Worm (Caenorhabditis elegans): ENCODE data around the gene T26H5.10.

The T26H5.10 gene

DNA sequence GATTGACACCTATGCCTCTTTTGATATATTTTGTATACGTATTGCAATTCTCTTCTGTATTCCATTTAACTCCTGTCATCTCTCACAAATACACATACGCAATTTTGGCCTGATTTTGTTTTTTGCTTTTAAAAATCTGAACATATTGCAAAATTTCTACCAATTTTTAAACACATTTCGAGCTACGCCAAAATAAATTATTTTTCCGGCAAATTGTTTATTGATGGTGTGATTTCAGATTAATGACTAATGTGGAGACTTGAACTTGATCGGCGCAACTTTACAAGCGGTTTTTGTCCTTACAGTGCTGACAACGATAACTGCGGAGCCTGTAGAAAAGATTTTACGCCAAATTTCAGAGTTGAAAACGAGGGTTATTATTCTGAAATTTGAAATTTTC is 46.5 kb downstream of the T26H5.10 start:
- no peak for TF ChIP-seq ref-2 (tag; optimal IDR thresholded peaks at IDR 0.05)
- no peak for TF ChIP-seq ceh-48 (tag; optimal IDR thresholded peaks at IDR 0.05)
- no peak for TF ChIP-seq nhr-232 (tag; optimal IDR thresholded peaks at IDR 0.05)
- no peak for TF ChIP-seq unc-86 (tag; optimal IDR thresholded peaks at IDR 0.05)
- TF ChIP-seq hlh-15 (tag; optimal IDR thresholded peaks at IDR 0.05) = no peak
- no peak for TF ChIP-seq ztf-16 (tag; optimal IDR thresholded peaks at IDR 0.05)
- no peak for TF ChIP-seq C08G9.2 (tag; optimal IDR thresholded peaks at IDR 0.05)
- TF ChIP-seq gmeb-2 (tag; optimal IDR thresholded peaks at IDR 0.05) = no peak
- no peak for TF ChIP-seq dve-1 (tag; optimal IDR thresholded peaks at IDR 0.05)
- no peak for TF ChIP-seq K09A11.1 (tag; optimal IDR thresholded peaks at IDR 0.05; ENCODE audit: insufficient read depth)
- TF ChIP-seq odd-2 (tag; optimal IDR thresholded peaks at IDR 0.05) = no peak
- TF ChIP-seq ahr-1 (tag; optimal IDR thresholded peaks at IDR 0.05) = no peak
- no peak for TF ChIP-seq pat-9 (tag; optimal IDR thresholded peaks at IDR 0.05)
- no peak for TF ChIP-seq ama-1 (optimal IDR thresholded peaks at IDR 0.05)
- no peak for TF ChIP-seq elt-4 (tag; optimal IDR thresholded peaks at IDR 0.05)

DNA sequence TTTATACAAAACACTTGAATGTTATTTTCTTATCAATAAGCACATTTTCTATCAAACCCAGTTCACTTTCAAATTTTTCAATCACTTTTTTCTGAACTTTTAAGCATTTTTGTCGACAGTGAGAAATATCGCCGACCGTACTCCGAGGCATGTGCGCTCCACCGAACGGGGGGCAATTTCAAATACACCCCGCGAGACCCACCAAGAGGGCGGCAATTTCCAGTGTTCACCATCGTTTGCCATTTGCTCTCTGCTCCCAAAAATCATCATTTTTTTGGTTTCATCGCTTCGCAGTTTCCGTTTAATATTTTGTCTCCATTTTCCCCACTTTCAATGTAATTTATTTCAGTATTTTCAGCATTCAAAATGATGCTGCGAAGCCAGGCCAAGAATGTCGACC is 48.3 kb downstream of the T26H5.10 start, which contains the start of gene cyb-3:
Gene cyb-3, plus strand, starts transcription at position 350 of the 400 bp plus-strand sequence.
- no peak for TF ChIP-seq unc-3 (GFP tag; conservative IDR thresholded peaks at IDR 0.05)
- no peak for TF ChIP-seq unc-3 (tag; optimal IDR thresholded peaks at IDR 0.05)
- TF ChIP-seq ceh-24 (tag; optimal IDR thresholded peaks at IDR 0.05) = no peak
- no peak for TF ChIP-seq C38D4.7 (GFP tag; optimal IDR thresholded peaks at IDR 0.05)
- TF ChIP-seq K09A11.1 (tag; optimal IDR thresholded peaks at IDR 0.05; ENCODE audit: insufficient read depth) = no peak
- no peak for TF ChIP-seq zip-5 (tag; optimal IDR thresholded peaks at IDR 0.05)
- TF ChIP-seq ceh-31 (tag; optimal IDR thresholded peaks at IDR 0.05) = no peak
- no peak for TF ChIP-seq ceh-2 (tag; optimal IDR thresholded peaks at IDR 0.05)
- no peak for TF ChIP-seq Y22D7AL.16 (tag; optimal IDR thresholded peaks at IDR 0.05)
- TF ChIP-seq pha-2 (tag; optimal IDR thresholded peaks at IDR 0.05) = no peak
- no peak for TF ChIP-seq lim-6 (tag; optimal IDR thresholded peaks at IDR 0.05)
- TF ChIP-seq ceh-14 (tag; optimal IDR thresholded peaks at IDR 0.05) = no peak

DNA sequence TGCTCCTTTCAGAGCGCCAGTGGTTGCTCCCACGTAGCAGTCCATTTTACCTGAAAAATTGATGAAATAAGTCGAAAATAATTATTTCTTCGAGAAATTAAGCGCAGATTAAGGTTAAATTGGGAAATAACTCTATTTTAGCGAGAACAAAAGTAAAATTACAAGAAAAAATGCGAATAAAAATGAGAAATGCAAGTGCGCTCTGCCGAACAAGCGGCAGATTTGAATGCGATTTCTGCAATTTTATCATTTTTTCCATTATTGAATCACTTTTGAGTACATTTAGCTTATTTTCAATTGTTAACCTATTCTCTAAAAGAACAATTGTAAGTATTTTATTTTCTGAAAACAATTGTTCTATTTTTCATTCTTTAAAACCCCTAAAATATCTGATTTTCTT is 48.7 kb downstream of the T26H5.10 start, which contains the start of gene T06E6.1:
Gene T06E6.1, minus strand, starts transcription at position 56 of the 400 bp plus-strand sequence.
- TF ChIP-seq fkh-10 (GFP tag; optimal IDR thresholded peaks at IDR 0.05) (no peak), syd-9 (tag; optimal IDR thresholded peaks at IDR 0.05) (no peak), T23F11.4 (GFP tag; optimal IDR thresholded peaks at IDR 0.05) (no peak), C38D4.7 (GFP tag; optimal IDR thresholded peaks at IDR 0.05) (no peak), sox-2 (GFP tag; IDR thresholded peaks at IDR 0.05) (no peak), ceh-45 (GFP tag; IDR thresholded peaks at IDR 0.05) (no peak), elt-4 (tag; optimal IDR thresholded peaks at IDR 0.05) (no peak), zip-5 (tag; optimal IDR thresholded peaks at IDR 0.05) (no peak), fkh-6 (tag; optimal IDR thresholded peaks at IDR 0.05) (no peak), nhr-11 (tag; optimal IDR thresholded peaks at IDR 0.05) (no peak), pat-9 (tag; optimal IDR thresholded peaks at IDR 0.05) (no peak), ceh-24 (tag; optimal IDR thresholded peaks at IDR 0.05) (no peak), eyg-1 (tag; optimal IDR thresholded peaks at IDR 0.05) (no peak)
